Fruit fly (Drosophila melanogaster): ENCODE measurements around the gene PIG-Wa.
A peak's percentile ranks its signal among the peaks of the same experiment; 100 is the strongest.

Gene PIG-Wa

dm6 chr2L:2365655-2366214 is 17.3 kb upstream of the PIG-Wa start (continued):
- TF ChIP-seq BtbVII (GFP tag; optimal IDR thresholded peaks at IDR 0.05) (peak; percentile 41), CG32532 (GFP tag; IDR thresholded peaks at IDR 0.05) (no peak), ato (GFP tag; IDR thresholded peaks at IDR 0.05; ENCODE audit: partially characterized antibody) (no peak), CG1792 (GFP tag; optimal IDR thresholded peaks at IDR 0.05) (no peak), CG8290 (GFP tag; optimal IDR thresholded peaks at IDR 0.05) (no peak), CG8290 (tag; optimal IDR thresholded peaks at IDR 0.05) (no peak), BEAF-32 (GFP tag; optimal IDR thresholded peaks at IDR 0.05) (no peak), wdn (GFP tag; IDR thresholded peaks at IDR 0.05) (no peak), br (optimal IDR thresholded peaks at IDR 0.05) (no peak), HmgD (GFP tag; optimal IDR thresholded peaks at IDR 0.05) (no peak), CG11696 (GFP tag; IDR thresholded peaks at IDR 0.05) (no peak), dan (GFP tag; IDR thresholded peaks at IDR 0.05) (no peak), pzg (GFP tag; optimal IDR thresholded peaks at IDR 0.05) (no peak), Gug (GFP tag; IDR thresholded peaks at IDR 0.05) (no peak), dati (GFP tag; IDR thresholded peaks at IDR 0.05) (no peak), nerfin-2 (GFP tag; IDR thresholded peaks at IDR 0.05; ENCODE audit: partially characterized antibody) (no peak), CG9876 (GFP tag; optimal IDR thresholded peaks at IDR 0.05) (no peak), CG10654 (GFP tag; optimal IDR thresholded peaks at IDR 0.05) (no peak), CG8765 (GFP tag; IDR thresholded peaks at IDR 0.05) (no peak), CG18476 (GFP tag; optimal IDR thresholded peaks at IDR 0.05) (no peak), MESR4 (GFP tag; optimal IDR thresholded peaks at IDR 0.05) (no peak), CG13894 (tag; optimal IDR thresholded peaks at IDR 0.05) (no peak), hth (optimal IDR thresholded peaks at IDR 0.05) (no peak), CG11247 (GFP tag; IDR thresholded peaks at IDR 0.05) (no peak), gce (GFP tag; IDR thresholded peaks at IDR 0.05) (0 out of 3 replicates have a peak, but pooled peaks have one; percentile 12), CG11398 (GFP tag; optimal IDR thresholded peaks at IDR 0.05) (no peak), Deaf1 (tag; optimal IDR thresholded peaks at IDR 0.05) (no peak), PHDP (tag; optimal IDR thresholded peaks at IDR 0.05) (no peak), CG2875 (GFP tag; optimal IDR thresholded peaks at IDR 0.05) (no peak), CG12769 (tag; optimal IDR thresholded peaks at IDR 0.05) (no peak), psq (GFP tag; optimal IDR thresholded peaks at IDR 0.05) (no peak), en (GFP tag; optimal IDR thresholded peaks at IDR 0.05) (no peak), Atf6 (GFP tag; IDR thresholded peaks at IDR 0.05) (0 out of 2 replicates have a peak, but pooled peaks have one; percentile 24), Oli (tag; optimal IDR thresholded peaks at IDR 0.05) (no peak), sim (GFP tag; IDR thresholded peaks at IDR 0.05) (no peak), CG1233 (GFP tag; optimal IDR thresholded peaks at IDR 0.05) (no peak), CG4820 (GFP tag; optimal IDR thresholded peaks at IDR 0.05) (no peak), CG2889 (GFP tag; IDR thresholded peaks at IDR 0.05) (no peak), CG7928 (GFP tag; optimal IDR thresholded peaks at IDR 0.05) (no peak), YL-1 (GFP tag; optimal IDR thresholded peaks at IDR 0.05) (no peak), seq (GFP tag; IDR thresholded peaks at IDR 0.05) (0 out of 2 replicates have a peak, but pooled peaks have one; percentile 19), Hand (GFP tag; optimal IDR thresholded peaks at IDR 0.05) (no peak), mirr (GFP tag; optimal IDR thresholded peaks at IDR 0.05) (no peak), Dek (tag; optimal IDR thresholded peaks at IDR 0.05) (no peak), fru (optimal IDR thresholded peaks at IDR 0.05) (no peak), CG3163 (GFP tag; optimal IDR thresholded peaks at IDR 0.05) (no peak), CG2712 (tag; optimal IDR thresholded peaks at IDR 0.05) (no peak), CG14710 (tag; optimal IDR thresholded peaks at IDR 0.05) (no peak), fu2 (GFP tag; optimal IDR thresholded peaks at IDR 0.05) (no peak), D19A (tag; optimal IDR thresholded peaks at IDR 0.05) (no peak), CG18262 (tag; optimal IDR thresholded peaks at IDR 0.05) (peak; percentile 11), sob (GFP tag; IDR thresholded peaks at IDR 0.05) (no peak), stc (GFP tag; IDR thresholded peaks at IDR 0.05) (no peak)
